Worm (Caenorhabditis elegans) whole organism, L4 larva: ENCODE data around the gene npp-3.

ENCODE experiments used
- D1046.2 ChIP-seq: fragments of 200-800 bp; sonication (Bioruptor generic); IDR thresholded peaks from 2 replicates; pipeline ENCODE4 v1.3.6; 2022; ENCODE audit warnings: missing genetic modification characterization, missing compliant biosample characterization
- F10B5.3 ChIP-seq: sonication (generic microtip); optimal IDR thresholded peaks from 2 replicates; lab custom pipeline; 2016; ENCODE audit warnings: mild to moderate bottlenecking, missing genetic modification characterization, missing compliant biosample characterization
- F37D6.2 ChIP-seq: sonication (generic microtip); optimal IDR thresholded peaks from 2 replicates; lab custom pipeline; 2016; ENCODE audit warnings: mild to moderate bottlenecking, missing genetic modification characterization, missing compliant biosample characterization
- R02D3.7 ChIP-seq: fragments of 150-350 bp; sonication (generic microtip); optimal IDR thresholded peaks from 3 replicates; lab custom pipeline; 2014; ENCODE audit warnings: missing biosample characterization, missing genetic modification characterization
- T26A8.4 ChIP-seq: fragments of 200-800 bp; sonication (Bioruptor generic); IDR thresholded peaks from 2 replicates; pipeline ENCODE4 v1.3.6; 2022; ENCODE audit warnings: missing genetic modification characterization, missing compliant biosample characterization
- Y48G9A.11 ChIP-seq: fragments of 200-800 bp; sonication (Bioruptor generic); IDR thresholded peaks from 2 replicates; pipeline ENCODE4 v1.3.6; 2022; ENCODE audit warnings: missing genetic modification reagents, missing genetic modification characterization, missing compliant biosample characterization
- ZK337.2 ChIP-seq: fragments of 200-800 bp; sonication (Bioruptor generic); IDR thresholded peaks from 2 replicates; pipeline ENCODE4 v1.3.6; 2022; ENCODE audit warnings: missing genetic modification reagents, missing genetic modification characterization, missing compliant biosample characterization
- ama-1 ChIP-seq: fragments of 150-350 bp; optimal IDR thresholded peaks from 2 replicates; lab custom pipeline; 2014; ENCODE audit warnings: inconsistent platforms, mixed read lengths
- ceh-32 ChIP-seq: sonication (generic microtip); optimal IDR thresholded peaks from 2 replicates; lab custom pipeline; 2016; ENCODE audit warnings: mild to moderate bottlenecking, missing genetic modification characterization, missing compliant biosample characterization; ENCODE audit not compliant: poor library complexity
- ceh-44 ChIP-seq: fragments of 200-800 bp; sonication (Bioruptor generic); IDR thresholded peaks from 2 replicates; pipeline ENCODE4 v1.3.6; 2022; ENCODE audit warnings: missing genetic modification reagents, missing genetic modification characterization, missing compliant biosample characterization
- ces-1 ChIP-seq: fragments of 150-350 bp; sonication (generic microtip); optimal IDR thresholded peaks from 4 replicates; lab custom pipeline; 2014; ENCODE audit warnings: missing biosample characterization, missing genetic modification reagents, missing genetic modification characterization
- daf-12 ChIP-seq: fragments of 150-350 bp; optimal IDR thresholded peaks from 2 replicates; lab custom pipeline; 2014; ENCODE audit warnings: missing biosample characterization, missing genetic modification reagents, missing genetic modification characterization
- daf-16 ChIP-seq, 3 experiments: sonication (generic microtip); optimal IDR thresholded peaks; 2 replicates each; lab custom pipeline; 2016 to 2017; ENCODE audit warnings: missing genetic modification characterization in 3 of 3, missing genetic modification reagents in 3 of 3, mild to moderate bottlenecking in 2 of 3, missing compliant biosample characterization in 2 of 3, missing biosample characterization in 1 of 3, moderate library complexity in 1 of 3
- daf-19 ChIP-seq: fragments of 200-800 bp; sonication (Bioruptor generic); conservative IDR thresholded peaks from 2 replicates; pipeline ENCODE4 v1.3.6; 2022; ENCODE audit warnings: missing genetic modification characterization, missing compliant biosample characterization
- daf-8 ChIP-seq: fragments of 200-800 bp; sonication (Bioruptor generic); IDR thresholded peaks from 2 replicates; pipeline ENCODE4 v1.3.6; 2022; ENCODE audit warnings: missing genetic modification characterization, missing compliant biosample characterization
- dmd-6 ChIP-seq: fragments of 200-800 bp; sonication (Bioruptor generic); IDR thresholded peaks from 2 replicates; pipeline ENCODE4 v1.3.6; 2022; ENCODE audit warnings: missing genetic modification reagents, missing genetic modification characterization, missing compliant biosample characterization
- dpl-1 ChIP-seq: fragments of 150-350 bp; optimal IDR thresholded peaks from 2 replicates; lab custom pipeline; 2014; ENCODE audit warnings: missing biosample characterization, missing genetic modification reagents, missing genetic modification characterization
- dve-1 ChIP-seq: sonication (generic microtip); optimal IDR thresholded peaks from 2 replicates; lab custom pipeline; 2017; ENCODE audit warnings: antibody characterized with exemption, mild to moderate bottlenecking, missing genetic modification characterization, missing compliant biosample characterization; ENCODE audit not compliant: insufficient read depth
- egl-43 ChIP-seq: fragments of 200-800 bp; sonication (Bioruptor generic); IDR thresholded peaks from 2 replicates; pipeline ENCODE4 v1.3.6; 2022; ENCODE audit warnings: missing genetic modification reagents, missing genetic modification characterization, missing compliant biosample characterization
- hif-1 ChIP-seq, 2 experiments: sonication (generic microtip); optimal IDR thresholded peaks; 2 replicates each; lab custom pipeline; 2016 to 2017; ENCODE audit warnings: missing compliant biosample characterization in 2 of 2, missing genetic modification characterization in 2 of 2, missing genetic modification reagents in 2 of 2, missing genotype in 2 of 2, mild to moderate bottlenecking in 1 of 2
- hlh-11 ChIP-seq: fragments of 200-800 bp; sonication (Bioruptor generic); optimal IDR thresholded peaks from 2 replicates; lab custom pipeline; 2018; ENCODE audit warnings: mild to moderate bottlenecking, missing genetic modification characterization, missing compliant biosample characterization
- hlh-30 ChIP-seq: sonication (generic microtip); optimal IDR thresholded peaks from 2 replicates; lab custom pipeline; 2017; ENCODE audit warnings: antibody characterized with exemption, mild to moderate bottlenecking, missing genetic modification characterization, missing compliant biosample characterization; ENCODE audit not compliant: insufficient read depth
- jun-1 ChIP-seq: fragments of 150-350 bp; optimal IDR thresholded peaks from 2 replicates; lab custom pipeline; 2014; ENCODE audit warnings: missing biosample characterization, missing genetic modification reagents, missing genetic modification characterization
- lin-13 ChIP-seq: fragments of 150-350 bp; optimal IDR thresholded peaks from 2 replicates; lab custom pipeline; 2014; ENCODE audit warnings: missing biosample characterization, missing genetic modification reagents, missing genetic modification characterization
- lin-29 ChIP-seq: fragments of 200-800 bp; sonication (Bioruptor generic); IDR thresholded peaks from 2 replicates; pipeline ENCODE4 v1.3.6; 2022; ENCODE audit warnings: missing genetic modification reagents, missing genetic modification characterization, missing compliant biosample characterization
- madf-5 ChIP-seq, 2 experiments: fragments of 200-800 bp; sonication (Bioruptor generic); IDR thresholded peaks; 2 replicates each; pipeline ENCODE4 v1.3.6; 2022; ENCODE audit warnings: missing compliant biosample characterization in 2 of 2, missing genetic modification characterization in 2 of 2
- mdl-1 ChIP-seq, 2 experiments: fragments of 150-350 bp in 1 of 2; sonication (generic microtip) in 1 of 2; optimal IDR thresholded peaks; 2 replicates each; lab custom pipeline; 2014 to 2017; ENCODE audit warnings: missing biosample characterization in 2 of 2, missing genetic modification characterization in 2 of 2
- mdt-29 ChIP-seq: fragments of 200-800 bp; sonication (Bioruptor generic); IDR thresholded peaks from 2 replicates; pipeline ENCODE4 v1.3.6; 2022; ENCODE audit warnings: missing genetic modification reagents, missing genetic modification characterization, missing compliant biosample characterization
- mep-1 ChIP-seq: fragments of 150-350 bp; sonication (generic microtip); optimal IDR thresholded peaks from 3 replicates; lab custom pipeline; 2014; ENCODE audit warnings: missing biosample characterization, missing genetic modification characterization
- nhr-102 ChIP-seq: sonication (generic microtip); optimal IDR thresholded peaks from 2 replicates; lab custom pipeline; 2016; ENCODE audit warnings: mild to moderate bottlenecking, missing genetic modification characterization, moderate library complexity, missing compliant biosample characterization
- nhr-25 ChIP-seq: sonication (generic microtip); optimal IDR thresholded peaks from 2 replicates; lab custom pipeline; 2017; ENCODE audit warnings: missing genetic modification characterization, mild to moderate bottlenecking, missing compliant biosample characterization, antibody characterized with exemption, moderate library complexity, borderline replicate concordance; ENCODE audit not compliant: insufficient read depth
- nhr-28 ChIP-seq: fragments of 150-350 bp; optimal IDR thresholded peaks from 2 replicates; lab custom pipeline; 2014; ENCODE audit warnings: missing biosample characterization, missing genetic modification characterization
- nhr-42 ChIP-seq: fragments of 200-800 bp; sonication (Bioruptor generic); IDR thresholded peaks from 2 replicates; pipeline ENCODE4 v1.3.6; 2022; ENCODE audit warnings: missing genetic modification characterization, missing compliant biosample characterization
- nhr-48 ChIP-seq: sonication (generic microtip); optimal IDR thresholded peaks from 2 replicates; lab custom pipeline; 2016; ENCODE audit warnings: mild to moderate bottlenecking, missing genetic modification characterization, missing compliant biosample characterization
- nhr-77 ChIP-seq: fragments of 150-350 bp; optimal IDR thresholded peaks from 2 replicates; lab custom pipeline; 2014; ENCODE audit warnings: missing biosample characterization, missing genetic modification characterization
- pha-4 ChIP-seq, 2 experiments: fragments of 150-350 bp in 1 of 2; fragments of 200-800 bp in 1 of 2; sonication (Bioruptor generic) in 1 of 2; IDR thresholded peaks in 1 of 2; optimal IDR thresholded peaks in 1 of 2; 2 replicates each; pipeline versions ENCODE4 v1.3.6 to Lab custom; 2014 to 2022; ENCODE audit warnings: missing genetic modification characterization in 2 of 2, missing genetic modification reagents in 2 of 2, missing biosample characterization in 1 of 2, missing compliant biosample characterization in 1 of 2
- rbr-2 ChIP-seq: sonication (generic microtip); optimal IDR thresholded peaks from 2 replicates; lab custom pipeline; 2016; ENCODE audit warnings: missing genotype, missing genetic modification characterization, missing compliant biosample characterization
- saeg-2 ChIP-seq: fragments of 200-800 bp; sonication (Bioruptor generic); IDR thresholded peaks from 2 replicates; pipeline ENCODE4 v1.3.6; 2022; ENCODE audit warnings: missing genetic modification reagents, missing genetic modification characterization, missing compliant biosample characterization
- sdz-12 ChIP-seq: fragments of 200-800 bp; sonication (Bioruptor generic); optimal IDR thresholded peaks from 2 replicates; lab custom pipeline; 2018; ENCODE audit warnings: mild to moderate bottlenecking, missing genetic modification characterization, missing compliant biosample characterization
- skn-1 ChIP-seq: fragments of 150-350 bp; optimal IDR thresholded peaks from 2 replicates; lab custom pipeline; 2014; ENCODE audit warnings: missing biosample characterization, missing genetic modification characterization
- snpc-1.2 ChIP-seq: fragments of 200-800 bp; sonication (Bioruptor generic); IDR thresholded peaks from 2 replicates; pipeline ENCODE4 v1.3.6; 2022; ENCODE audit warnings: missing genetic modification reagents, missing genetic modification characterization, missing compliant biosample characterization
- snpc-4 ChIP-seq: fragments of 150-350 bp; optimal IDR thresholded peaks from 2 replicates; lab custom pipeline; 2014; ENCODE audit warnings: missing biosample characterization, missing genetic modification characterization
- spr-1 ChIP-seq: sonication (generic microtip); optimal IDR thresholded peaks from 2 replicates; lab custom pipeline; 2016; ENCODE audit warnings: mild to moderate bottlenecking, missing genetic modification characterization, missing compliant biosample characterization
- tag-97 ChIP-seq: fragments of 200-800 bp; sonication (Bioruptor generic); IDR thresholded peaks from 2 replicates; pipeline ENCODE4 v1.3.6; 2022; ENCODE audit warnings: missing genetic modification characterization, missing compliant biosample characterization
- zag-1 ChIP-seq: fragments of 150-350 bp; optimal IDR thresholded peaks from 2 replicates; lab custom pipeline; 2014; ENCODE audit warnings: missing biosample characterization, missing genetic modification characterization
- zfp-2 ChIP-seq: sonication (generic microtip); optimal IDR thresholded peaks from 2 replicates; lab custom pipeline; 2016; ENCODE audit warnings: mild to moderate bottlenecking, missing genetic modification characterization, missing compliant biosample characterization
- zfp-3 ChIP-seq: fragments of 200-800 bp; sonication (Bioruptor generic); conservative IDR thresholded peaks from 2 replicates; pipeline ENCODE4 v1.3.6; 2022; ENCODE audit warnings: missing genetic modification reagents, missing genetic modification characterization, missing compliant biosample characterization
- zip-11 ChIP-seq: fragments of 200-800 bp; sonication (Bioruptor generic); IDR thresholded peaks from 2 replicates; pipeline ENCODE4 v1.3.6; 2022; ENCODE audit warnings: missing genetic modification characterization, missing compliant biosample characterization
- zip-2 ChIP-seq: fragments of 150-350 bp; optimal IDR thresholded peaks from 2 replicates; lab custom pipeline; 2014; ENCODE audit warnings: missing biosample characterization, missing genetic modification characterization

Gene npp-3

DNA sequence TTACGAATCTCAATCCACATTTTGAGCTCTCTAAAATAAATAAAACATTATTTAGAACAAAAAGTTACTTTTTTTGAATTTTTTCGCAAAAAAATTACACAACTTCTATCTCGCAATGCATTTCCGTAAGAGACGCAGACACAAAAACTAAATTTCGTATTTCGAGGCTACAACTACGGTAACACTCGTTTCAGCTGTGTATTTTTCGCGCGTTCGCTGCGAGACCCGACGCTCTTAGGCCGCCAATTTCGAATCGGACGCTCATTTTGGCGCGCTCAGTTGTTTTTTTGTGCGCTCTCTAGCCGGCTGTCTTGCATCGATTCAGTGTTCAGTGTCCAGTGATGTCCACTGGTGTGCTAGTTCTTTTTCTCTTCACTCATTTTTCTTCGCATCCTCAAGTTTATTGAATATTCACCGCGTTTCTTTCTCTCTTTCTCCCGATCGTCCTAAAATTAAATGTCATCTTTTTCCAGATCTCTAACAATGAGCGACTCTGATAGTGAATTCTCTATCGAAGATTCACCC, at the start of gene npp-3, which contains the start of gene top-2:
Gene npp-3 (minus strand): TSS at position 115 of the 525 bp plus-strand sequence.
Gene top-2 (plus strand): TSS at position 475 of the 525 bp plus-strand sequence.
- TF ChIP-seq mdt-29 (GFP tag; lab: Robert Waterston, UW) (peak; percentile 84), hif-1 (tag; optimal IDR thresholded peaks at IDR 0.05; lab: Kevin White, UChicago) (peak; percentile 41 to 87), hlh-30 (tag; lab: Kevin White, UChicago) (peak; percentile 93), ama-1 (peak; percentile 78), daf-12 (no peak), hlh-11 (tag; lab: Kevin White, UChicago) (peak; percentile 94), mep-1 (peak; percentile 97), snpc-1.2 (GFP tag; lab: Robert Waterston, UW) (peak; percentile 72), rbr-2 (peak; percentile 95), pha-4 (GFP tag; IDR thresholded peaks at IDR 0.05; lab: Robert Waterston, UW) (no peak; the same call in 1 of the 2 replicates), pha-4 (tag; optimal IDR thresholded peaks at IDR 0.05; lab: Kevin White, UChicago) (peak; percentile 35), ceh-44 (GFP tag; lab: Robert Waterston, UW) (peak; percentile 57; the same call in 1 of the 2 replicates), T26A8.4 (GFP tag; lab: Robert Waterston, UW) (peak; percentile 89), ZK337.2 (GFP tag; lab: Robert Waterston, UW) (no peak), saeg-2 (GFP tag; lab: Robert Waterston, UW) (peak; percentile 76), daf-19 (GFP tag; lab: Robert Waterston, UW) (no peak), madf-5 (GFP tag; IDR thresholded peaks at IDR 0.05; lab: Robert Waterston, UW) (no peak), dmd-6 (GFP tag; lab: Robert Waterston, UW) (peak; percentile 79), Y48G9A.11 (peak; percentile 87), spr-1 (tag; lab: Kevin White, UChicago) (peak; percentile 83), zip-2 (tag; lab: Kevin White, UChicago) (peak; percentile 64), daf-8 (GFP tag; lab: Robert Waterston, UW) (no peak), zip-11 (GFP tag; lab: Robert Waterston, UW) (no peak), F37D6.2 (tag; lab: Kevin White, UChicago) (peak; percentile 93), ces-1 (GFP tag; lab: Kevin White, UChicago) (no peak), zag-1 (tag; lab: Kevin White, UChicago) (no peak), snpc-4 (no peak), lin-13 (GFP tag; lab: Kevin White, UChicago) (peak; percentile 93), R02D3.7 (tag; lab: Kevin White, UChicago) (peak; percentile 47), ceh-32 (tag; lab: Kevin White, UChicago) (no peak), mdl-1 (tag; optimal IDR thresholded peaks at IDR 0.05; lab: Kevin White, UChicago) (peak in 1 of 2 experiments; percentile 77), skn-1 (tag; lab: Kevin White, UChicago) (no peak), nhr-48 (tag; lab: Kevin White, UChicago) (peak; percentile 70), F10B5.3 (tag; lab: Kevin White, UChicago) (peak; percentile 76), nhr-25 (tag; lab: Kevin White, UChicago) (peak; percentile 87), nhr-102 (tag; lab: Kevin White, UChicago) (peak; percentile 86), zfp-2 (tag; lab: Kevin White, UChicago) (peak; percentile 81), sdz-12 (GFP tag; lab: Kevin White, UChicago) (no peak), tag-97 (GFP tag; lab: Robert Waterston, UW) (no peak), nhr-42 (peak; percentile 74; the same call in 1 of the 2 replicates), dpl-1 (peak; percentile 99), jun-1 (tag; lab: Kevin White, UChicago) (peak; percentile 75), lin-29 (GFP tag; lab: Robert Waterston, UW) (no peak), nhr-77 (tag; lab: Kevin White, UChicago) (peak; percentile 56), dve-1 (tag; lab: Kevin White, UChicago) (peak; percentile 93), egl-43 (GFP tag; lab: Robert Waterston, UW) (0 out of 2 replicates have a peak, but pooled peaks have one; percentile 52), zfp-3 (GFP tag; lab: Robert Waterston, UW) (peak; percentile 46; the same call in 1 of the 2 replicates), nhr-28 (tag; lab: Kevin White, UChicago) (peak; percentile 73), D1046.2 (peak; percentile 100), daf-16 (GFP tag; optimal IDR thresholded peaks at IDR 0.05; lab: Kevin White, UChicago) (peak in 1 of 2 experiments; percentile 80), daf-16 (tag; optimal IDR thresholded peaks at IDR 0.05; lab: Kevin White, UChicago) (peak; percentile 77)
